Worm (Caenorhabditis elegans) whole organism, early embryonic: ENCODE measurements around the gene F38B6.6.

Source experiments
- ama-1 ChIP-seq: fragments of 150-350 bp; optimal IDR thresholded peaks from 2 replicates; lab custom pipeline; 2014
- tbx-11 ChIP-seq: fragments of 200-800 bp; sonication (Bioruptor generic); IDR thresholded peaks from 2 replicates; pipeline ENCODE4 v1.3.6; 2022; ENCODE audit warnings: missing genetic modification characterization, missing compliant biosample characterization

- TF ChIP-seq ama-1 (lab: Kevin White, UChicago): no peak
- TF ChIP-seq tbx-11 (GFP tag; lab: Robert Waterston, UW): no peak
These were observed 21.0 kb downstream of the F38B6.6 start, which contains the start of gene nhr-137 for ce11 chrX:6668911-6669310.
